Fruit fly (Drosophila melanogaster) whole organism, prepupa: ENCODE data around the gene CG34260.

Experiments
- Blimp-1 ChIP-seq: fragments of 200-800 bp; sonication (Bioruptor generic); optimal IDR thresholded peaks from 3 replicates; lab custom pipeline; 2017; ENCODE audit warnings: missing biosample characterization, missing genetic modification characterization, mild to moderate bottlenecking, moderate library complexity, missing genetic modification reagents
- CG16779 ChIP-seq: fragments of 200-800 bp; sonication (Bioruptor generic); optimal IDR thresholded peaks from 3 replicates; lab custom pipeline; 2017; ENCODE audit warnings: missing biosample characterization, mild to moderate bottlenecking, missing genetic modification characterization
- CG8319 ChIP-seq: fragments of 200-800 bp; sonication (Bioruptor generic); optimal IDR thresholded peaks from 3 replicates; lab custom pipeline; 2016; ENCODE audit warnings: missing biosample characterization, missing genetic modification characterization
- CG9139 ChIP-seq: fragments of 200-800 bp; sonication (Bioruptor generic); optimal IDR thresholded peaks from 3 replicates; lab custom pipeline; 2017; ENCODE audit warnings: missing biosample characterization, mild to moderate bottlenecking, missing genetic modification characterization
- Hr39 ChIP-seq: fragments of 200-800 bp; sonication (Bioruptor generic); optimal IDR thresholded peaks from 2 replicates; lab custom pipeline; 2016; ENCODE audit warnings: missing biosample characterization, missing genetic modification characterization
- Met ChIP-seq: fragments of 200-800 bp; sonication (Bioruptor generic); optimal IDR thresholded peaks from 3 replicates; lab custom pipeline; 2016; ENCODE audit warnings: missing biosample characterization, missing genetic modification characterization
- OdsH ChIP-seq: fragments of 200-800 bp; sonication (Bioruptor generic); optimal IDR thresholded peaks from 3 replicates; lab custom pipeline; 2016; ENCODE audit warnings: missing biosample characterization, missing genetic modification characterization
- Smox ChIP-seq: fragments of 200-800 bp; sonication (Bioruptor generic); optimal IDR thresholded peaks from 3 replicates; lab custom pipeline; 2016; ENCODE audit warnings: missing biosample characterization, missing genetic modification characterization
- Sox102F ChIP-seq: fragments of 200-800 bp; sonication (Bioruptor generic); optimal IDR thresholded peaks from 2 replicates; lab custom pipeline; 2016; ENCODE audit warnings: missing biosample characterization, mild to moderate bottlenecking, missing genetic modification characterization
- fd85E ChIP-seq: fragments of 200-800 bp; sonication (Bioruptor generic); optimal IDR thresholded peaks from 3 replicates; lab custom pipeline; 2016; ENCODE audit warnings: missing biosample characterization, missing genetic modification characterization
- pdm3 ChIP-seq: fragments of 200-800 bp; sonication (Bioruptor generic); optimal IDR thresholded peaks from 3 replicates; lab custom pipeline; 2016; ENCODE audit warnings: missing biosample characterization, missing genetic modification characterization
- vri ChIP-seq: fragments of 200-800 bp; sonication (Bioruptor generic); optimal IDR thresholded peaks from 3 replicates; lab custom pipeline; 2016; ENCODE audit warnings: missing biosample characterization, mild to moderate bottlenecking, missing genetic modification characterization

DNA sequence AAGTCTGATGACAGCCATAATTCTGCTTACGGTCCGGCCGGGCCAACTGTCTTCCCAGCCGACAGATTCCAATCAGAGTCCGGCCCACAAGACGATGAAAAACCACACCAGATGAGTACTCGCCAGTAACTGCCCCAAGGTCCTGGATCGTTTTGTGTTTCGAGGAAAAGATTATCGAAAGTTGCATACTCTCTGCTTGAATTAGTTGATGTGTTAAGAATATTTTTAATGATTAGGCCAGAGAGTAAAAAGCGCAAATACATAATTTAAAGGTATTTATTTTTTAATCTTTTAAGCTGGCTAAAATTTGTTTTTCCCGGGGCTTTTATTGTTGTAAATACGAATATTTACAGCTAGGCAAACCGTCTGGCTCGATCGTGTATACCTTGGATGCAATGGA lies 41.5 kb upstream of the CG34260 start:
- TF ChIP-seq CG9139 (GFP tag; lab: Kevin White, UChicago) (no peak), Sox102F (GFP tag; lab: Kevin White, UChicago) (no peak), fd85E (GFP tag; lab: Kevin White, UChicago) (no peak), Blimp-1 (no peak), Met (GFP tag; lab: Kevin White, UChicago) (no peak), Smox (GFP tag; lab: Kevin White, UChicago) (no peak), vri (GFP tag; lab: Kevin White, UChicago) (no peak), OdsH (GFP tag; lab: Kevin White, UChicago) (no peak), pdm3 (GFP tag; lab: Kevin White, UChicago) (no peak), CG16779 (no peak), CG8319 (GFP tag; lab: Kevin White, UChicago) (no peak), Hr39 (no peak)
